Fruit fly (Drosophila melanogaster) Kc167 (cell line): ENCODE results near the gene CG31807.

ENCODE experiments used
- Myc ChIP-seq: fragments of >200 bp; optimal IDR thresholded peaks from 2 replicates; lab custom pipeline; 2017; ENCODE audit warnings: missing external identifiers
- Sin3A ChIP-seq: fragments of >200 bp; optimal IDR thresholded peaks from 2 replicates; lab custom pipeline; 2018; ENCODE audit warnings: missing external identifiers

dm6 chr2L:16683958-16684877 lies at the start of gene CG31807:
- TF ChIP-seq Myc (lab: Kevin White, UChicago) (no peak), Sin3A (lab: Kevin White, UChicago) (no peak)
